Worm (Caenorhabditis elegans) whole organism, L4 larva: Measurements from ENCODE around the gene prmt-9.

ENCODE experiments used
- F37D6.2 ChIP-seq: sonication (generic microtip); optimal IDR thresholded peaks from 2 replicates; lab custom pipeline; 2016; ENCODE audit warnings: mild to moderate bottlenecking, missing genetic modification characterization, missing compliant biosample characterization
- ceh-28 ChIP-seq: fragments of 150-350 bp; optimal IDR thresholded peaks from 2 replicates; lab custom pipeline; 2014; ENCODE audit warnings: missing biosample characterization, missing genetic modification reagents, missing genetic modification characterization
- daf-12 ChIP-seq: fragments of 150-350 bp; optimal IDR thresholded peaks from 2 replicates; lab custom pipeline; 2014; ENCODE audit warnings: missing biosample characterization, missing genetic modification reagents, missing genetic modification characterization
- daf-16 ChIP-seq, 3 experiments: sonication (generic microtip); optimal IDR thresholded peaks; 2 replicates each; lab custom pipeline; 2016 to 2017; ENCODE audit warnings: missing genetic modification characterization in 3 of 3, missing genetic modification reagents in 3 of 3, mild to moderate bottlenecking in 2 of 3, missing compliant biosample characterization in 2 of 3, missing biosample characterization in 1 of 3, moderate library complexity in 1 of 3
- fkh-10 ChIP-seq: fragments of 150-350 bp; optimal IDR thresholded peaks from 2 replicates; lab custom pipeline; 2014; ENCODE audit warnings: missing biosample characterization, missing genetic modification reagents, missing genetic modification characterization
- hif-1 ChIP-seq, 2 experiments: sonication (generic microtip); optimal IDR thresholded peaks; 2 replicates each; lab custom pipeline; 2016 to 2017; ENCODE audit warnings: missing compliant biosample characterization in 2 of 2, missing genetic modification characterization in 2 of 2, missing genetic modification reagents in 2 of 2, missing genotype in 2 of 2, mild to moderate bottlenecking in 1 of 2
- lin-13 ChIP-seq: fragments of 150-350 bp; optimal IDR thresholded peaks from 2 replicates; lab custom pipeline; 2014; ENCODE audit warnings: missing biosample characterization, missing genetic modification reagents, missing genetic modification characterization
- mdl-1 ChIP-seq, 2 experiments: fragments of 150-350 bp in 1 of 2; sonication (generic microtip) in 1 of 2; optimal IDR thresholded peaks; 2 replicates each; lab custom pipeline; 2014 to 2017; ENCODE audit warnings: missing biosample characterization in 2 of 2, missing genetic modification characterization in 2 of 2
- nhr-28 ChIP-seq: fragments of 150-350 bp; optimal IDR thresholded peaks from 2 replicates; lab custom pipeline; 2014; ENCODE audit warnings: missing biosample characterization, missing genetic modification characterization
- pha-4 ChIP-seq, 2 experiments: fragments of 150-350 bp in 1 of 2; fragments of 200-800 bp in 1 of 2; sonication (Bioruptor generic) in 1 of 2; IDR thresholded peaks in 1 of 2; optimal IDR thresholded peaks in 1 of 2; 2 replicates each; pipeline versions ENCODE4 v1.3.6 to Lab custom; 2014 to 2022; ENCODE audit warnings: missing genetic modification characterization in 2 of 2, missing genetic modification reagents in 2 of 2, missing biosample characterization in 1 of 2, missing compliant biosample characterization in 1 of 2
- sdz-12 ChIP-seq: fragments of 200-800 bp; sonication (Bioruptor generic); optimal IDR thresholded peaks from 2 replicates; lab custom pipeline; 2018; ENCODE audit warnings: mild to moderate bottlenecking, missing genetic modification characterization, missing compliant biosample characterization
- skn-1 ChIP-seq: fragments of 150-350 bp; optimal IDR thresholded peaks from 2 replicates; lab custom pipeline; 2014; ENCODE audit warnings: missing biosample characterization, missing genetic modification characterization
- unc-62 ChIP-seq, 3 experiments: fragments of 150-350 bp in 1 of 3; sonication (generic microtip); optimal IDR thresholded peaks in 2 of 3; peaks in 1 of 3; 1 replicate in 1 of 3; 2 replicates in 2 of 3; lab custom pipeline; 2014 to 2017; ENCODE audit warnings: missing biosample characterization in 3 of 3, missing genetic modification characterization in 3 of 3, missing genetic modification reagents in 3 of 3, missing genotype in 1 of 3

- TF ChIP-seq unc-62 (GFP tag; optimal IDR thresholded peaks at IDR 0.05 in 1 of 2; lab: Kevin White, UChicago) = no peak
- no peak for TF ChIP-seq unc-62 (tag; optimal IDR thresholded peaks at IDR 0.05; lab: Kevin White, UChicago)
- TF ChIP-seq F37D6.2 (tag; lab: Kevin White, UChicago) = no peak
- TF ChIP-seq pha-4 (GFP tag; IDR thresholded peaks at IDR 0.05; lab: Robert Waterston, UW) = no peak
- no peak for TF ChIP-seq pha-4 (tag; optimal IDR thresholded peaks at IDR 0.05; lab: Kevin White, UChicago)
- TF ChIP-seq sdz-12 = no peak
- no peak for TF ChIP-seq daf-12 (tag; lab: Kevin White, UChicago)
- no peak for TF ChIP-seq daf-16 (GFP tag; optimal IDR thresholded peaks at IDR 0.05; lab: Kevin White, UChicago)
- TF ChIP-seq daf-16 (tag; optimal IDR thresholded peaks at IDR 0.05; lab: Kevin White, UChicago) = no peak
- TF ChIP-seq hif-1 (tag; optimal IDR thresholded peaks at IDR 0.05; lab: Kevin White, UChicago) = no peak
- no peak for TF ChIP-seq ceh-28 (tag; lab: Kevin White, UChicago)
- TF ChIP-seq nhr-28 = peak; percentile 67
- no peak for TF ChIP-seq mdl-1 (tag; optimal IDR thresholded peaks at IDR 0.05; lab: Kevin White, UChicago)
- TF ChIP-seq lin-13 = no peak
- no peak for TF ChIP-seq skn-1 (tag; lab: Kevin White, UChicago)
- TF ChIP-seq fkh-10 (GFP tag; lab: Kevin White, UChicago) = no peak
These were observed 51.7 kb downstream of the prmt-9 start for ce11 chrIV:12632430-12632829.
